Fruit fly (Drosophila melanogaster): ENCODE results near the gene Cpr100A.

dm6 chr3R:30843709-30844108, 23.6 kb upstream of the Cpr100A start:
- no peak for TF ChIP-seq CG7928 (GFP tag; optimal IDR thresholded peaks at IDR 0.05)
- no peak for TF ChIP-seq CG9437 (GFP tag; optimal IDR thresholded peaks at IDR 0.05)
- no peak for TF ChIP-seq CG13624 (GFP tag; optimal IDR thresholded peaks at IDR 0.05)
- TF ChIP-seq B-H1 (GFP tag; IDR thresholded peaks at IDR 0.05) = no peak
